Worm (Caenorhabditis elegans) whole organism, L3 larva: ENCODE measurements around the gene bnc-1.

Source experiments
- R02D3.7 ChIP-seq: fragments of 150-350 bp; optimal IDR thresholded peaks from 2 replicates; lab custom pipeline; 2014; ENCODE audit warnings: missing biosample characterization, missing genetic modification characterization
- aly-2 ChIP-seq: fragments of 150-350 bp; optimal IDR thresholded peaks from 2 replicates; lab custom pipeline; 2014; ENCODE audit warnings: missing biosample characterization, missing genetic modification characterization
- ceh-9 ChIP-seq: sonication (generic microtip); optimal IDR thresholded peaks from 2 replicates; lab custom pipeline; 2018; ENCODE audit warnings: missing biosample characterization, missing genetic modification characterization
- nhr-11 ChIP-seq: fragments of 150-350 bp; optimal IDR thresholded peaks from 2 replicates; lab custom pipeline; 2014; ENCODE audit warnings: missing biosample characterization, missing genetic modification characterization
- nhr-12 ChIP-seq: fragments of 150-350 bp; optimal IDR thresholded peaks from 2 replicates; lab custom pipeline; 2014; ENCODE audit warnings: missing biosample characterization, missing genetic modification characterization
- nhr-25 ChIP-seq: sonication (generic microtip); optimal IDR thresholded peaks from 2 replicates; lab custom pipeline; 2017; ENCODE audit warnings: missing biosample characterization, missing genetic modification characterization
- nhr-77 ChIP-seq: fragments of 150-350 bp; optimal IDR thresholded peaks from 2 replicates; lab custom pipeline; 2014; ENCODE audit warnings: missing biosample characterization, missing genetic modification characterization
- pha-4 ChIP-seq: fragments of 150-350 bp; optimal IDR thresholded peaks from 2 replicates; lab custom pipeline; 2014; ENCODE audit warnings: missing biosample characterization, missing genetic modification reagents, missing genetic modification characterization

ce11 chrV:12241126-12241525 is 35.7 kb downstream of the bnc-1 start, which contains the start of gene ttr-22:
- TF ChIP-seq nhr-77 (tag; lab: Kevin White, UChicago): no peak
- TF ChIP-seq ceh-9 (tag; lab: Kevin White, UChicago): no peak
- no peak for TF ChIP-seq nhr-12
- TF ChIP-seq nhr-11 (tag; lab: Kevin White, UChicago): no peak
- TF ChIP-seq pha-4: no peak
- no peak for TF ChIP-seq nhr-25 (tag; lab: Kevin White, UChicago)
- no peak for TF ChIP-seq R02D3.7 (tag; lab: Kevin White, UChicago)
- no peak for TF ChIP-seq aly-2 (tag; lab: Kevin White, UChicago)
